Fruit fly (Drosophila melanogaster) whole organism, prepupa: ENCODE data around the gene wda.
A peak's percentile ranks its signal among the peaks of the same experiment; 100 is the strongest.

ENCODE experiments used
- Blimp-1 ChIP-seq: fragments of 200-800 bp; sonication (Bioruptor generic); optimal IDR thresholded peaks from 3 replicates; lab custom pipeline; 2017; ENCODE audit warnings: missing biosample characterization, missing genetic modification characterization, mild to moderate bottlenecking, moderate library complexity, missing genetic modification reagents
- CG10631 ChIP-seq: fragments of 200-800 bp; sonication (Bioruptor generic); optimal IDR thresholded peaks from 2 replicates; lab custom pipeline; 2016; ENCODE audit warnings: missing biosample characterization, missing genetic modification characterization
- CG10669 ChIP-seq: fragments of 200-800 bp; sonication (Bioruptor generic); optimal IDR thresholded peaks from 3 replicates; lab custom pipeline; 2018; ENCODE audit warnings: missing biosample characterization, mild to moderate bottlenecking, missing genetic modification characterization, moderate library complexity
- CG11294 ChIP-seq: fragments of 200-800 bp; sonication (Bioruptor generic); IDR thresholded peaks from 2 replicates; pipeline ENCODE4 v1.3.6; 2022; ENCODE audit warnings: missing biosample characterization, missing genetic modification characterization
- CG11762 ChIP-seq: fragments of 200-800 bp; sonication (Bioruptor generic); optimal IDR thresholded peaks from 3 replicates; lab custom pipeline; 2016; ENCODE audit warnings: missing biosample characterization, missing genetic modification characterization; ENCODE audit not compliant: insufficient read depth
- CG11902 ChIP-seq: fragments of 200-800 bp; sonication (Bioruptor generic); optimal IDR thresholded peaks from 3 replicates; lab custom pipeline; 2016; ENCODE audit warnings: missing biosample characterization, missing genetic modification characterization
- CG1621 ChIP-seq: fragments of 200-800 bp; sonication (Bioruptor generic); optimal IDR thresholded peaks from 3 replicates; lab custom pipeline; 2018; ENCODE audit warnings: missing biosample characterization, mild to moderate bottlenecking, missing genetic modification characterization
- CG3032 ChIP-seq: fragments of 200-800 bp; optimal IDR thresholded peaks from 2 replicates; lab custom pipeline; 2019; ENCODE audit warnings: missing biosample characterization, mild to moderate bottlenecking, missing genetic modification characterization, moderate library complexity
- CG31627 ChIP-seq: fragments of 200-800 bp; sonication (Bioruptor generic); optimal IDR thresholded peaks from 3 replicates; lab custom pipeline; 2016; ENCODE audit warnings: missing biosample characterization, missing genetic modification characterization
- CG32006 ChIP-seq: fragments of 200-800 bp; sonication (Bioruptor generic); optimal IDR thresholded peaks from 3 replicates; lab custom pipeline; 2017; ENCODE audit warnings: missing biosample characterization, mild to moderate bottlenecking, missing genetic modification characterization
- CG3919 ChIP-seq: fragments of 200-800 bp; sonication (Bioruptor generic); optimal IDR thresholded peaks from 3 replicates; lab custom pipeline; 2016; ENCODE audit warnings: missing biosample characterization, missing genetic modification characterization
- CG4318 ChIP-seq: fragments of 200-800 bp; sonication (Bioruptor generic); optimal IDR thresholded peaks from 3 replicates; lab custom pipeline; 2017; ENCODE audit warnings: missing biosample characterization, mild to moderate bottlenecking, missing genetic modification characterization
- CG6163 ChIP-seq: fragments of 200-800 bp; sonication (Bioruptor generic); IDR thresholded peaks from 3 replicates; pipeline ENCODE4 v1.3.6; 2022; ENCODE audit warnings: missing biosample characterization, missing genetic modification characterization
- CG6276 ChIP-seq: fragments of 200-800 bp; sonication (Bioruptor generic); optimal IDR thresholded peaks from 2 replicates; lab custom pipeline; 2017; ENCODE audit warnings: missing biosample characterization, mild to moderate bottlenecking, missing genetic modification characterization
- CG6792 ChIP-seq: fragments of 200-800 bp; sonication (Bioruptor generic); optimal IDR thresholded peaks from 3 replicates; lab custom pipeline; 2016; ENCODE audit warnings: missing biosample characterization, missing genetic modification characterization
- CG6808 ChIP-seq: fragments of 200-800 bp; sonication (Bioruptor generic); optimal IDR thresholded peaks from 3 replicates; lab custom pipeline; 2017; ENCODE audit warnings: missing biosample characterization, missing genetic modification characterization, mild to moderate bottlenecking, moderate library complexity, missing genetic modification reagents
- CG6854 ChIP-seq: fragments of 200-800 bp; sonication (Bioruptor generic); optimal IDR thresholded peaks from 2 replicates; lab custom pipeline; 2017; ENCODE audit warnings: missing biosample characterization, mild to moderate bottlenecking, missing genetic modification characterization
- CG7368 ChIP-seq: fragments of 200-800 bp; sonication (Bioruptor generic); optimal IDR thresholded peaks from 3 replicates; lab custom pipeline; 2016; ENCODE audit warnings: missing biosample characterization, missing genetic modification characterization
- CG8119 ChIP-seq: fragments of 200-800 bp; sonication (Bioruptor generic); IDR thresholded peaks from 3 replicates; pipeline ENCODE4 v1.3.6; 2022; ENCODE audit warnings: missing biosample characterization, missing genetic modification characterization
- CG8319 ChIP-seq: fragments of 200-800 bp; sonication (Bioruptor generic); optimal IDR thresholded peaks from 3 replicates; lab custom pipeline; 2016; ENCODE audit warnings: missing biosample characterization, missing genetic modification characterization
- CG8632 ChIP-seq: fragments of 200-800 bp; sonication (Bioruptor generic); optimal IDR thresholded peaks from 3 replicates; lab custom pipeline; 2016; ENCODE audit warnings: missing biosample characterization, missing genetic modification characterization
- CG9139 ChIP-seq: fragments of 200-800 bp; sonication (Bioruptor generic); optimal IDR thresholded peaks from 3 replicates; lab custom pipeline; 2017; ENCODE audit warnings: missing biosample characterization, mild to moderate bottlenecking, missing genetic modification characterization
- Eip75B ChIP-seq: fragments of 200-800 bp; sonication (Bioruptor generic); optimal IDR thresholded peaks from 3 replicates; lab custom pipeline; 2016; ENCODE audit warnings: missing biosample characterization, missing genetic modification characterization
- Eip78C ChIP-seq: fragments of 200-800 bp; sonication (Bioruptor generic); peaks from one replicate; lab custom pipeline; 2016; ENCODE audit warnings: missing biosample characterization, missing genetic modification characterization
- Eip93F ChIP-seq: fragments of 200-800 bp; sonication (Bioruptor generic); optimal IDR thresholded peaks from 2 replicates; lab custom pipeline; 2016; ENCODE audit warnings: missing biosample characterization, mild to moderate bottlenecking, missing genetic modification characterization
- Ets21C ChIP-seq: fragments of 200-800 bp; sonication (Bioruptor generic); optimal IDR thresholded peaks from 3 replicates; lab custom pipeline; 2016; ENCODE audit warnings: missing biosample characterization, missing genetic modification characterization
- Ets96B ChIP-seq: fragments of 200-800 bp; optimal IDR thresholded peaks from 2 replicates; lab custom pipeline; 2019; ENCODE audit warnings: missing biosample characterization, mild to moderate bottlenecking, missing genetic modification characterization, moderate library complexity
- Gug ChIP-seq: fragments of 200-800 bp; sonication (Bioruptor generic); IDR thresholded peaks from 2 replicates; pipeline ENCODE4 v1.3.6; 2022; ENCODE audit warnings: missing biosample characterization, missing genetic modification characterization
- Hr38 ChIP-seq: sonication (Bioruptor generic); optimal IDR thresholded peaks from 2 replicates; lab custom pipeline; 2016; ENCODE audit warnings: missing biosample characterization, missing genetic modification characterization
- Hr39 ChIP-seq: fragments of 200-800 bp; sonication (Bioruptor generic); optimal IDR thresholded peaks from 2 replicates; lab custom pipeline; 2016; ENCODE audit warnings: missing biosample characterization, missing genetic modification characterization
- Hr4 ChIP-seq: fragments of 200-800 bp; sonication (Bioruptor generic); optimal IDR thresholded peaks from 3 replicates; lab custom pipeline; 2016; ENCODE audit warnings: missing biosample characterization, missing genetic modification characterization
- Lpt ChIP-seq: fragments of 200-800 bp; sonication (Bioruptor generic); optimal IDR thresholded peaks from 3 replicates; lab custom pipeline; 2016; ENCODE audit warnings: missing biosample characterization, missing genetic modification characterization
- Met ChIP-seq: fragments of 200-800 bp; sonication (Bioruptor generic); optimal IDR thresholded peaks from 3 replicates; lab custom pipeline; 2016; ENCODE audit warnings: missing biosample characterization, missing genetic modification characterization
- Smox ChIP-seq: fragments of 200-800 bp; sonication (Bioruptor generic); optimal IDR thresholded peaks from 3 replicates; lab custom pipeline; 2016; ENCODE audit warnings: missing biosample characterization, missing genetic modification characterization
- Sox102F ChIP-seq: fragments of 200-800 bp; sonication (Bioruptor generic); optimal IDR thresholded peaks from 2 replicates; lab custom pipeline; 2016; ENCODE audit warnings: missing biosample characterization, mild to moderate bottlenecking, missing genetic modification characterization
- Sox14 ChIP-seq: fragments of 200-800 bp; sonication (Bioruptor generic); optimal IDR thresholded peaks from 3 replicates; lab custom pipeline; 2016; ENCODE audit warnings: missing biosample characterization, missing genetic modification characterization
- Sox15 ChIP-seq: fragments of 200-800 bp; sonication (Bioruptor generic); optimal IDR thresholded peaks from 3 replicates; lab custom pipeline; 2016; ENCODE audit warnings: missing biosample characterization, missing genetic modification characterization
- achi ChIP-seq: fragments of 200-800 bp; sonication (Bioruptor generic); optimal IDR thresholded peaks from 3 replicates; lab custom pipeline; 2016; ENCODE audit warnings: missing biosample characterization, missing genetic modification characterization
- cyc ChIP-seq: fragments of 200-800 bp; sonication (Bioruptor generic); optimal IDR thresholded peaks from 3 replicates; lab custom pipeline; 2016; ENCODE audit warnings: missing biosample characterization, missing genetic modification characterization
- dac ChIP-seq: fragments of 200-800 bp; sonication (Bioruptor generic); optimal IDR thresholded peaks from 2 replicates; lab custom pipeline; 2017; ENCODE audit warnings: missing biosample characterization, mild to moderate bottlenecking, missing genetic modification characterization
- eg ChIP-seq: fragments of 200-800 bp; sonication (Bioruptor generic); IDR thresholded peaks from 3 replicates; pipeline ENCODE4 v1.3.6; 2022; ENCODE audit warnings: missing biosample characterization, missing genetic modification characterization
- esn ChIP-seq: fragments of 200-800 bp; sonication (Bioruptor generic); optimal IDR thresholded peaks from 2 replicates; lab custom pipeline; 2016; ENCODE audit warnings: missing biosample characterization, mild to moderate bottlenecking, missing genetic modification characterization, moderate library complexity
- fd59A ChIP-seq: fragments of 200-800 bp; sonication (Bioruptor generic); optimal IDR thresholded peaks from 2 replicates; lab custom pipeline; 2017; ENCODE audit warnings: missing biosample characterization, mild to moderate bottlenecking, missing genetic modification characterization, missing genetic modification reagents
- fkh ChIP-seq: fragments of 200-800 bp; sonication (Bioruptor generic); optimal IDR thresholded peaks from 3 replicates; lab custom pipeline; 2017; ENCODE audit warnings: missing biosample characterization, mild to moderate bottlenecking, missing genetic modification characterization, moderate library complexity
- lz ChIP-seq: fragments of 200-800 bp; sonication (Bioruptor generic); optimal IDR thresholded peaks from 3 replicates; lab custom pipeline; 2016; ENCODE audit warnings: missing biosample characterization, missing genetic modification characterization
- net ChIP-seq: fragments of 200-800 bp; sonication (Bioruptor generic); optimal IDR thresholded peaks from 3 replicates; lab custom pipeline; 2016; ENCODE audit warnings: missing biosample characterization, missing genetic modification characterization
- salr ChIP-seq, 2 experiments: fragments of 200-800 bp; sonication (Bioruptor generic); optimal IDR thresholded peaks; 3 replicates each; lab custom pipeline; 2016 to 2018; ENCODE audit warnings: missing biosample characterization in 2 of 2, missing genetic modification characterization in 2 of 2, mild to moderate bottlenecking in 1 of 2
- spab ChIP-seq: fragments of 200-800 bp; sonication (Bioruptor generic); optimal IDR thresholded peaks from 2 replicates; lab custom pipeline; 2017; ENCODE audit warnings: missing biosample characterization, mild to moderate bottlenecking, missing genetic modification characterization, missing genetic modification reagents
- ss ChIP-seq, 2 experiments: fragments of 200-800 bp; sonication (Bioruptor generic); optimal IDR thresholded peaks; 2 replicates in 1 of 2; 3 replicates in 1 of 2; lab custom pipeline; 2017 to 2018; ENCODE audit warnings: mild to moderate bottlenecking in 2 of 2, missing biosample characterization in 2 of 2, missing genetic modification characterization in 2 of 2, moderate library complexity in 1 of 2
- svp ChIP-seq: fragments of 200-800 bp; sonication (Bioruptor generic); peaks from one replicate; lab custom pipeline; 2016; ENCODE audit warnings: missing biosample characterization, missing genetic modification characterization
- topi ChIP-seq: fragments of 200-800 bp; sonication (Bioruptor generic); optimal IDR thresholded peaks from 3 replicates; lab custom pipeline; 2016; ENCODE audit warnings: missing biosample characterization, missing genetic modification characterization
- vri ChIP-seq: fragments of 200-800 bp; sonication (Bioruptor generic); optimal IDR thresholded peaks from 3 replicates; lab custom pipeline; 2016; ENCODE audit warnings: missing biosample characterization, mild to moderate bottlenecking, missing genetic modification characterization

Gene wda

DNA sequence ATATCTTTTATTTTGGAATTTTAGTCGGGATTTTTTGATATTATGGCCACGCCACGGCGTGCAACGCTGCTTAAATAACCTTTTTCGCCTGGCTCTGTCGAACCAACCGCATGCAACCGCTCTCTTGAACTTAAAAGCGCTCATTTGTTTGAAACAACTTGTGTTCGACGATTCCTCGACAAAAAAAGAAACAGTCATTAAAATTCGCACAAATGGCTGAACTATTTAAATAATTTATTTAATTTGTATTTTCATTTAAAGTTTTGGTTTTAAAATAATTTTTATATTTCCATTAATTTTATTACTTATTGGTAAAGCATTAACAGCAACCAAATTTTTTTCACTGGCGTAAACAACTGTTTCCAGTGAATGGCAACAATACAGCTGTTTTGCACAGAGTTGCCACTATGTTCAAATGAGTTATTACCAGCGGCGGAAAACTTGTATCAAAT lies 22.9 kb upstream of the wda start, which contains the start of the genes orb and Cdc16:
orb (minus strand) TSS at position 51 of the 452 bp plus-strand sequence.
Cdc16 (plus strand) TSS at position 396 of the 452 bp plus-strand sequence.
- TF ChIP-seq CG3032 (tag; lab: Kevin White, UChicago) = peak; percentile 98
- TF ChIP-seq Sox15 (GFP tag; lab: Kevin White, UChicago) = peak; percentile 75
- TF ChIP-seq CG8119 = peak; percentile 90
- TF ChIP-seq topi (GFP tag; lab: Kevin White, UChicago) = peak; percentile 73
- TF ChIP-seq CG6276 = peak; percentile 81
- TF ChIP-seq esn = peak; percentile 91
- peak; percentile 78 for TF ChIP-seq Eip75B (GFP tag; lab: Kevin White, UChicago)
- TF ChIP-seq eg (GFP tag; lab: Robert Waterston, UW) = peak; percentile 95
- peak; percentile 77 for TF ChIP-seq net (GFP tag; lab: Kevin White, UChicago)
- peak; percentile 87 for TF ChIP-seq CG32006 (GFP tag; lab: Kevin White, UChicago)
- TF ChIP-seq Ets21C (GFP tag; lab: Kevin White, UChicago) = no peak
- TF ChIP-seq Smox (GFP tag; lab: Kevin White, UChicago) = peak; percentile 83
- TF ChIP-seq CG1621 (tag; lab: Kevin White, UChicago) = peak; percentile 69
- no peak for TF ChIP-seq svp
- TF ChIP-seq CG8319 (GFP tag; lab: Kevin White, UChicago) = peak; percentile 68
- TF ChIP-seq Sox102F (GFP tag; lab: Kevin White, UChicago) = peak; percentile 80
- TF ChIP-seq CG31627 (GFP tag; lab: Kevin White, UChicago) = peak; percentile 78
- TF ChIP-seq Hr4 (GFP tag; lab: Kevin White, UChicago) = peak; percentile 86
- TF ChIP-seq achi (GFP tag; lab: Kevin White, UChicago) = peak; percentile 89
- peak; percentile 60 to 77 for TF ChIP-seq salr (GFP tag; optimal IDR thresholded peaks at IDR 0.05; lab: Kevin White, UChicago)
- TF ChIP-seq Sox14 (GFP tag; lab: Kevin White, UChicago) = no peak
- peak; percentile 74 for TF ChIP-seq CG4318 (GFP tag; lab: Kevin White, UChicago)
- peak; percentile 90 for TF ChIP-seq CG3919 (GFP tag; lab: Kevin White, UChicago)
- TF ChIP-seq CG6163 (GFP tag; lab: Robert Waterston, UW) = peak; percentile 94
- TF ChIP-seq CG11294 (GFP tag; lab: Robert Waterston, UW) = peak; percentile 80
- TF ChIP-seq Ets96B (tag; lab: Kevin White, UChicago) = peak; percentile 93
- peak; percentile 84 for TF ChIP-seq CG10669 (GFP tag; lab: Kevin White, UChicago)
- TF ChIP-seq Blimp-1 (GFP tag; lab: Kevin White, UChicago) = no peak
- peak; percentile 85 for TF ChIP-seq Gug (GFP tag; lab: Robert Waterston, UW)
- peak; percentile 86 for TF ChIP-seq Eip93F (GFP tag; lab: Kevin White, UChicago)
- peak; percentile 85 for TF ChIP-seq CG8632 (GFP tag; lab: Kevin White, UChicago)
- peak; percentile 83 for TF ChIP-seq cyc (GFP tag; lab: Kevin White, UChicago)
- peak; percentile 85 for TF ChIP-seq CG6792
- TF ChIP-seq fkh (GFP tag; lab: Kevin White, UChicago) = peak; percentile 72
- peak; percentile 68 for TF ChIP-seq CG11902
- peak; percentile 73 for TF ChIP-seq CG7368
- no peak for TF ChIP-seq dac (GFP tag; lab: Kevin White, UChicago)
- TF ChIP-seq CG6854 (GFP tag; lab: Kevin White, UChicago) = no peak
- peak; percentile 26 for TF ChIP-seq CG9139 (GFP tag; lab: Kevin White, UChicago)
- peak in 1 of 2 experiments; percentile 54 for TF ChIP-seq ss (GFP tag; optimal IDR thresholded peaks at IDR 0.05; lab: Kevin White, UChicago)
- no peak for TF ChIP-seq Hr38 (GFP tag; lab: Kevin White, UChicago)
- peak; percentile 60 for TF ChIP-seq fd59A (GFP tag; lab: Kevin White, UChicago)
- TF ChIP-seq Lpt (GFP tag; lab: Kevin White, UChicago) = peak; percentile 69
- TF ChIP-seq CG11762 (GFP tag; lab: Kevin White, UChicago) = peak; percentile 72
- TF ChIP-seq CG6808 (GFP tag; lab: Kevin White, UChicago) = peak; percentile 73
- peak; percentile 96 for TF ChIP-seq Eip78C (GFP tag; lab: Kevin White, UChicago)
- TF ChIP-seq vri = peak; percentile 80
- TF ChIP-seq lz = peak; percentile 81
- peak; percentile 89 for TF ChIP-seq CG10631 (GFP tag; lab: Kevin White, UChicago)
- no peak for TF ChIP-seq Met (GFP tag; lab: Kevin White, UChicago)
- peak; percentile 72 for TF ChIP-seq spab
- peak; percentile 72 for TF ChIP-seq Hr39
